Fruit fly (Drosophila melanogaster) Kc167 (cell line): ENCODE measurements around the gene CG15916.

ENCODE experiments used
- h ChIP-seq: fragments of >200 bp; optimal IDR thresholded peaks from 3 replicates; lab custom pipeline; 2018; ENCODE audit warnings: missing external identifiers
- insv ChIP-seq: fragments of >200 bp; optimal IDR thresholded peaks from 3 replicates; lab custom pipeline; 2018; ENCODE audit warnings: missing external identifiers
- ttk ChIP-seq: sonication (Bioruptor generic); optimal IDR thresholded peaks from 2 replicates; lab custom pipeline; 2017; ENCODE audit warnings: missing external identifiers

dm6 chrX:15893732-15894264 is 3.4 kb downstream of the CG15916 start:
- TF ChIP-seq insv (lab: Kevin White, UChicago) (no peak), ttk (no peak), h (no peak)
